Fruit fly (Drosophila melanogaster) whole organism, embryonic: Measurements from ENCODE around the gene Ntf-2r.

ENCODE experiments used
- CG12104 ChIP-seq: fragments of 200-800 bp; sonication (Bioruptor generic); optimal IDR thresholded peaks from 3 replicates; lab custom pipeline; 2016; ENCODE audit warnings: missing biosample characterization, missing genetic modification characterization
- CG8478 ChIP-seq: fragments of >200 bp; optimal IDR thresholded peaks from 2 replicates; lab custom pipeline; 2018
- Doc2 ChIP-seq: fragments of 200-800 bp; sonication (Bioruptor generic); IDR thresholded peaks from 2 replicates; pipeline ENCODE4 v1.3.6; 2022; ENCODE audit warnings: missing biosample characterization, missing genetic modification characterization
- Fer1 ChIP-seq: fragments of 200-800 bp; sonication (Bioruptor generic); optimal IDR thresholded peaks from 2 replicates; lab custom pipeline; 2017; ENCODE audit warnings: missing biosample characterization, mild to moderate bottlenecking, missing genetic modification characterization
- luna ChIP-seq: fragments of 200-800 bp; sonication (Bioruptor generic); optimal IDR thresholded peaks from 2 replicates; lab custom pipeline; 2016; ENCODE audit warnings: missing biosample characterization, missing genetic modification characterization

DNA sequence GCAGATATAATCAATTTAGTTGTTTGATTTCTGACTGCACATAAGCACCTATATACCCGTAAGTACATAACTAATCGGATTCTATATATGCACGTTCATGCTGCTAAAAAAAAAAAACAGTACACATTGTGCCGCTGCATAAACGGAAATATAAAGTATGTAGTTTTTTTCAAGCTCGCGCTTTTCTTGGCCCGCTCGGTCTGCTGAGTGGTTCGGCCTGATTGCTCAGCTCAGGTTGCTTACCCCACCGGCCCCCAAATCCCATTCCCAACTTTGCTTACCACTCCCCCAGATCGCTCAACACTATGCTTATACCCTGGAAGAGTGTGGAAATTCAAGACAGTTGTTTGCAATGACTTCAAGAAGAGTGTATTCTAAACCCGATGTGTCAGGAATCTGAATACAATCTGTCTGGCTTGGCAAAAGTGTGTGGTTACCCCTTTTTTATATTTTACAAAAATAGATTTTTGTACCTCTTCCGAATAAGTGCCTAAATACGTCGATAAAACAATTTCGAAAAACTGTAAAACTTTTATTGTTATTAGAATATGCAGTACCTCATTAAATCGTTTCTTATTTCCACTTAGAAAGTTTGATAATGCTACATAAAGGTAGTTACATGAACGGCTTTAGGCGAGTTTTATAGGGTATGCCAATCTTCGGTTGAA, 24.2 kb downstream of the Ntf-2r start:
- TF ChIP-seq Doc2 (GFP tag; lab: Robert Waterston, UW): no peak
- no peak for TF ChIP-seq luna
- no peak for TF ChIP-seq CG12104
- no peak for TF ChIP-seq CG8478
- no peak for TF ChIP-seq Fer1 (GFP tag; lab: Kevin White, UChicago)
